Worm (Caenorhabditis elegans) whole organism, L1 larva: ENCODE data around the gene C05D12.3.

ENCODE experiments used
- C04F5.9 ChIP-seq: sonication (generic microtip); optimal IDR thresholded peaks from 2 replicates; lab custom pipeline; 2016; ENCODE audit warnings: missing genetic modification characterization, missing compliant biosample characterization
- C16A3.4 ChIP-seq: fragments of 150-350 bp; optimal IDR thresholded peaks from 2 replicates; lab custom pipeline; 2014; ENCODE audit warnings: missing biosample characterization, missing genetic modification characterization
- F16B12.6 ChIP-seq: fragments of 150-350 bp; optimal IDR thresholded peaks from 2 replicates; lab custom pipeline; 2014; ENCODE audit warnings: missing biosample characterization, missing genetic modification characterization
- ceh-63 ChIP-seq: fragments of 200-800 bp; sonication (Bioruptor generic); optimal IDR thresholded peaks from 2 replicates; lab custom pipeline; 2018; ENCODE audit warnings: mild to moderate bottlenecking, missing genetic modification characterization, missing compliant biosample characterization
- ceh-8 ChIP-seq: fragments of 200-800 bp; sonication (Bioruptor generic); optimal IDR thresholded peaks from 2 replicates; lab custom pipeline; 2018; ENCODE audit warnings: mild to moderate bottlenecking, missing genetic modification characterization, moderate library complexity, missing compliant biosample characterization
- dpl-1 ChIP-seq, 3 experiments: fragments of 150-350 bp in 2 of 3; sonication (generic microtip) in 1 of 3; optimal IDR thresholded peaks; 2 replicates each; lab custom pipeline; 2014 to 2017; ENCODE audit warnings: missing biosample characterization in 3 of 3, missing genetic modification characterization in 3 of 3, missing genetic modification reagents in 3 of 3
- efl-1 ChIP-seq, 4 experiments: fragments of 150-350 bp; optimal IDR thresholded peaks in 3 of 4; peaks in 1 of 4; 1 replicate in 1 of 4; 2 replicates in 3 of 4; lab custom pipeline; 2014; ENCODE audit warnings: missing biosample characterization in 2 of 4, missing genetic modification characterization in 2 of 4, missing genetic modification reagents in 2 of 4
- egl-13 ChIP-seq: sonication (generic microtip); optimal IDR thresholded peaks from 2 replicates; lab custom pipeline; 2016; ENCODE audit warnings: missing genotype, missing genetic modification reagents, missing genetic modification characterization, missing compliant biosample characterization
- elt-2 ChIP-seq: sonication (generic microtip); optimal IDR thresholded peaks from 2 replicates; lab custom pipeline; 2016; ENCODE audit warnings: missing genetic modification characterization, mild to moderate bottlenecking, inconsistent platforms, missing compliant biosample characterization, missing genetic modification reagents
- fos-1 ChIP-seq: fragments of 150-350 bp; optimal IDR thresholded peaks from 2 replicates; lab custom pipeline; 2014; ENCODE audit warnings: missing biosample characterization, missing genetic modification characterization
- hlh-17 ChIP-seq: fragments of 200-800 bp; sonication (Bioruptor generic); optimal IDR thresholded peaks from 2 replicates; lab custom pipeline; 2018; ENCODE audit warnings: missing genetic modification characterization, mild to moderate bottlenecking, missing compliant biosample characterization, moderate library complexity, borderline replicate concordance
- hlh-4 ChIP-seq: sonication (generic microtip); optimal IDR thresholded peaks from 2 replicates; lab custom pipeline; 2016; ENCODE audit warnings: mild to moderate bottlenecking, missing genetic modification characterization, missing compliant biosample characterization
- isw-1 ChIP-seq: fragments of 200-800 bp; sonication (Bioruptor generic); IDR thresholded peaks from 2 replicates; pipeline ENCODE4 v1.3.6; 2022; ENCODE audit warnings: missing genetic modification characterization, missing compliant biosample characterization
- lin-35 ChIP-seq, 2 experiments: fragments of 150-350 bp; optimal IDR thresholded peaks; 2 replicates each; lab custom pipeline; 2014; ENCODE audit warnings: missing biosample characterization in 2 of 2, missing genetic modification characterization in 2 of 2, missing genetic modification reagents in 2 of 2
- lsy-2 ChIP-seq, 2 experiments: fragments of 150-350 bp; optimal IDR thresholded peaks; 2 replicates each; lab custom pipeline; 2014; ENCODE audit warnings: missing biosample characterization in 2 of 2, missing genetic modification characterization in 2 of 2
- mab-9 ChIP-seq: fragments of 200-800 bp; sonication (Bioruptor generic); IDR thresholded peaks from 2 replicates; pipeline ENCODE4 v1.3.6; 2022; ENCODE audit warnings: missing genetic modification reagents, missing genetic modification characterization, missing compliant biosample characterization
- mep-1 ChIP-seq: fragments of 150-350 bp; optimal IDR thresholded peaks from 2 replicates; lab custom pipeline; 2014; ENCODE audit warnings: missing biosample characterization, missing genetic modification characterization
- nhr-11 ChIP-seq: fragments of 150-350 bp; optimal IDR thresholded peaks from 2 replicates; lab custom pipeline; 2014; ENCODE audit warnings: missing biosample characterization, missing genetic modification characterization
- nhr-12 ChIP-seq: sonication (generic microtip); optimal IDR thresholded peaks from 2 replicates; lab custom pipeline; 2017; ENCODE audit warnings: missing biosample characterization, missing genetic modification characterization
- nhr-20 ChIP-seq: sonication (generic microtip); optimal IDR thresholded peaks from 2 replicates; lab custom pipeline; 2016; ENCODE audit warnings: mild to moderate bottlenecking, missing genetic modification characterization, missing compliant biosample characterization
- nhr-237 ChIP-seq: fragments of 150-350 bp; optimal IDR thresholded peaks from 2 replicates; lab custom pipeline; 2014; ENCODE audit warnings: missing biosample characterization, missing genetic modification characterization
- nhr-28 ChIP-seq: fragments of 150-350 bp; optimal IDR thresholded peaks from 2 replicates; lab custom pipeline; 2014; ENCODE audit warnings: missing biosample characterization, missing genetic modification characterization
- nhr-77 ChIP-seq: fragments of 150-350 bp; optimal IDR thresholded peaks from 2 replicates; lab custom pipeline; 2014; ENCODE audit warnings: missing biosample characterization, missing genetic modification characterization
- pag-3 ChIP-seq: sonication (generic microtip); optimal IDR thresholded peaks from 2 replicates; lab custom pipeline; 2017; ENCODE audit warnings: missing genetic modification characterization, mild to moderate bottlenecking, missing compliant biosample characterization, antibody characterized with exemption, borderline replicate concordance; ENCODE audit not compliant: insufficient read depth
- pqm-1 ChIP-seq: sonication (generic microtip); optimal IDR thresholded peaks from 3 replicates; lab custom pipeline; 2017; ENCODE audit warnings: missing biosample characterization, missing genetic modification characterization
- snu-23 ChIP-seq: sonication (generic microtip); optimal IDR thresholded peaks from 2 replicates; lab custom pipeline; 2016; ENCODE audit warnings: missing genetic modification characterization, missing compliant biosample characterization
- sox-4 ChIP-seq: sonication (generic microtip); optimal IDR thresholded peaks from 2 replicates; lab custom pipeline; 2016; ENCODE audit warnings: missing genetic modification characterization, missing compliant biosample characterization
- sptf-1 ChIP-seq: fragments of 150-350 bp; optimal IDR thresholded peaks from 2 replicates; lab custom pipeline; 2014; ENCODE audit warnings: missing biosample characterization, missing genetic modification characterization
- tbx-2 ChIP-seq: sonication (generic microtip); optimal IDR thresholded peaks from 2 replicates; lab custom pipeline; 2016; ENCODE audit warnings: missing genetic modification characterization, missing compliant biosample characterization
- tlp-1 ChIP-seq: fragments of 150-350 bp; optimal IDR thresholded peaks from 2 replicates; lab custom pipeline; 2014; ENCODE audit warnings: missing biosample characterization, missing genetic modification characterization
- unc-130 ChIP-seq: fragments of 150-350 bp; optimal IDR thresholded peaks from 2 replicates; lab custom pipeline; 2017; ENCODE audit warnings: missing biosample characterization, missing genetic modification characterization, inconsistent platforms
- unc-62 ChIP-seq: fragments of 150-350 bp; optimal IDR thresholded peaks from 2 replicates; lab custom pipeline; 2014; ENCODE audit warnings: missing biosample characterization, missing genetic modification reagents, missing genetic modification characterization
- vab-15 ChIP-seq: sonication (generic microtip); optimal IDR thresholded peaks from 2 replicates; lab custom pipeline; 2017; ENCODE audit warnings: missing genotype, mild to moderate bottlenecking, missing genetic modification characterization, missing compliant biosample characterization
- zag-1 ChIP-seq: fragments of 150-350 bp; optimal IDR thresholded peaks from 2 replicates; lab custom pipeline; 2014; ENCODE audit warnings: missing biosample characterization, missing genetic modification characterization
- zip-4 ChIP-seq: fragments of 200-800 bp; sonication (Bioruptor generic); optimal IDR thresholded peaks from 2 replicates; lab custom pipeline; 2018; ENCODE audit warnings: mild to moderate bottlenecking, missing genetic modification characterization, moderate library complexity, missing compliant biosample characterization

The C05D12.3 gene

DNA sequence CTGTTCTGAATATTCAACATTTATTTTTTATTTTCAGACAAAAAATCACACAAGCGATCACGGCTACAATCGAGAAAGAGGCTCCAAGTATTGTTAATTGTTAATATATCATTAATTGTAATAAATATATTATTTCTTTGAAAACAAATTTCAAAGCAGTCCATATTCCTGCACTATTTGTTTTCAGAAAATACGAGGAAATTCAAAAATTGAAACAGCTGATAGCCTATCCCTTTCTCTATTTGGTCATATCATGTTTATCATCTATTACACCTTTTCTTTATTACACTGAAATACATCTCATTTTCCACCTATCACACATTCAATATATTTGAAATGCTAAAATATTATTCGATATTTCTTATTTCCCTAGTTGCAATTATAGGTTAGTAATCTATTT lies 19.9 kb downstream of the C05D12.3 start, which contains the start of gene W02B12.13:
Gene W02B12.13 (plus strand): TSS at position 301 of the 400 bp plus-strand sequence.
- no peak for TF ChIP-seq C04F5.9 (tag; lab: Kevin White, UChicago)
- TF ChIP-seq hlh-17, result no peak

ce11 chrII:11448753-11449152 lies 23.7 kb downstream of the C05D12.3 start, which contains the start of gene W02B12.1:
Gene W02B12.1, plus strand, starts transcription at chrII:11449021.
- TF ChIP-seq elt-2 (tag; lab: Kevin White, UChicago), result peak; percentile 57
- no peak for TF ChIP-seq nhr-28

- no peak for TF ChIP-seq fos-1 (tag; lab: Kevin White, UChicago)
- no peak for TF ChIP-seq efl-1 (optimal IDR thresholded peaks at IDR 0.05; lab: Kevin White, UChicago)
- peak in 1 of 2 experiments; percentile 26 for TF ChIP-seq efl-1 (GFP tag; optimal IDR thresholded peaks at IDR 0.05 in 1 of 2; lab: Kevin White, UChicago)
Observed at ce11 chrII:11450882-11451281, 25.8 kb downstream of the C05D12.3 start.

DNA sequence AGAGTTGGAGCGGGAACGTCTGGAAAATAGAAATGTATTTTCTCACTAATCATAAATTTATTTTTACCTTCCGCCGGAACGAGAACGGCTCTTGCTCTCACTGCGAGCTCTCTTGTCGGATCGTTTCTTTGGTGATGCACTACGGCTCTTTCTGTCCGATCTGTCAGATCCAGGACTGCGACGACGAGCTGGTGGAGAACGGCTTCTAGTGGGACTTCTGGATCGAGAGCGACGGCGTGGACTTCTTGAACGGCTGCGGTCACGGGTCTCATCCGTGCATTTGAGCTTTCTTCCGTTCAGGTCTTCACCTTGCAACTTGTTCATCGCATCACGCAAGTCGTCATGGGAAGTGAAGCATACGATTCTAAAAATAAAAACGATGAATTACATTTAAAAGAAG lies 26.7 kb downstream of the C05D12.3 start:
- no peak for TF ChIP-seq lsy-2 (tag; optimal IDR thresholded peaks at IDR 0.05; lab: Kevin White, UChicago)
- no peak for TF ChIP-seq egl-13
- no peak for TF ChIP-seq zip-4
- no peak for TF ChIP-seq mab-9 (GFP tag; lab: Robert Waterston, UW)
- TF ChIP-seq dpl-1 (GFP tag; optimal IDR thresholded peaks at IDR 0.05; lab: Kevin White, UChicago), result no peak
- TF ChIP-seq unc-62, result no peak
- no peak for TF ChIP-seq nhr-77 (tag; lab: Kevin White, UChicago)
- no peak for TF ChIP-seq C16A3.4 (tag; lab: Kevin White, UChicago)
- no peak for TF ChIP-seq lin-35 (GFP tag; optimal IDR thresholded peaks at IDR 0.05; lab: Kevin White, UChicago)
- no peak for TF ChIP-seq mep-1 (tag; lab: Kevin White, UChicago)
- TF ChIP-seq nhr-11 (tag; lab: Kevin White, UChicago), result no peak
- no peak for TF ChIP-seq fos-1 (tag; lab: Kevin White, UChicago)
- TF ChIP-seq tlp-1 (tag; lab: Kevin White, UChicago), result no peak
- no peak for TF ChIP-seq unc-130 (tag; lab: Kevin White, UChicago)
- no peak for TF ChIP-seq zag-1
- no peak for TF ChIP-seq snu-23 (GFP tag; lab: Kevin White, UChicago)
- TF ChIP-seq sox-4 (tag; lab: Kevin White, UChicago), result no peak
- no peak for TF ChIP-seq pqm-1
- TF ChIP-seq, all 84 proteins: peak for 0

DNA sequence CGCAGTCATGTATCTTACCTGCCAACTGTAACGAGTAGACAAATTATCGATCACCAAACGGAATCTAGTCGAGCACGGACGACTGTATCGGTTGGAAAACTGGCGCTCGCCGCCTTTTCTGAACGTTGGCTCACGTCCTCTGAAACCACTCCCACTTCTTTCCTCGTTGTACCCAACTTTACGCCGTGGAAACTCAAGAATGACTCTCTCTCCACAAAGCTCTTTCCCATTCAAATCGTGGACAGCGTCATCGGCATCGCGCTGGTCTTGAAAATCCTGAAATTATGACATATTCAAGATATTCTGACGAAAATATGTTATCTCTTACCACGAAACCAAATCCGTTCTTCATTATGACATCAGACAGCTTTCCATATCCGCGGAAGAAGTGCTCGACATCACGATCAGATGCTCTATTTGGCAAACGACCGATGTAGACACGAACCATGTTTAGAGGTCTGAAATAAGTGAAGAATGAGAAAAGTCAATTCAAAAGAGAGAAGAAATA lies 27.5 kb downstream of the C05D12.3 start, which contains the start of gene rsp-2:
Gene rsp-2 (minus strand): TSS at position 458 of the 508 bp plus-strand sequence.
- TF ChIP-seq F16B12.6 (tag; lab: Kevin White, UChicago) (no peak), unc-130 (tag; lab: Kevin White, UChicago) (no peak), sptf-1 (tag; lab: Kevin White, UChicago) (no peak), vab-15 (no peak), tbx-2 (tag; lab: Kevin White, UChicago) (no peak), hlh-4 (tag; lab: Kevin White, UChicago) (no peak), nhr-237 (tag; lab: Kevin White, UChicago) (no peak), mep-1 (tag; lab: Kevin White, UChicago) (no peak), isw-1 (GFP tag; lab: Robert Waterston, UW) (no peak), ceh-63 (no peak), ceh-8 (no peak), egl-13 (no peak), pag-3 (tag; lab: Kevin White, UChicago) (no peak), nhr-20 (no peak), nhr-12 (no peak)
